Worm (Caenorhabditis elegans) whole organism, mixed stage, embryonic: Measurements from ENCODE around the gene agt-2.
A peak's percentile ranks its signal among the peaks of the same experiment; 100 is the strongest.

Experiments
- M03D4.4 ChIP-seq: sonication (generic microtip); optimal IDR thresholded peaks from 2 replicates; lab custom pipeline; 2017; ENCODE audit warnings: mild to moderate bottlenecking, missing genetic modification characterization, missing compliant biosample characterization
- bed-3 ChIP-seq: fragments of 200-800 bp; sonication (Bioruptor generic); optimal IDR thresholded peaks from 3 replicates; lab custom pipeline; 2018; ENCODE audit warnings: mild to moderate bottlenecking, missing genetic modification characterization, moderate library complexity, missing compliant biosample characterization
- blmp-1 ChIP-seq: fragments of 150-350 bp; optimal IDR thresholded peaks from 2 replicates; lab custom pipeline; 2014; ENCODE audit warnings: missing biosample characterization, missing genetic modification characterization
- ceh-39 ChIP-seq: fragments of 150-350 bp; optimal IDR thresholded peaks from 2 replicates; lab custom pipeline; 2014; ENCODE audit warnings: missing biosample characterization, missing genetic modification characterization
- ceh-43 ChIP-seq: fragments of 200-800 bp; sonication (Bioruptor generic); optimal IDR thresholded peaks from 2 replicates; lab custom pipeline; 2018; ENCODE audit warnings: mild to moderate bottlenecking, missing genetic modification characterization, moderate library complexity, missing compliant biosample characterization
- ceh-83 ChIP-seq: fragments of 200-800 bp; sonication (Bioruptor generic); optimal IDR thresholded peaks from 2 replicates; lab custom pipeline; 2018; ENCODE audit warnings: mild to moderate bottlenecking, missing genetic modification characterization, missing compliant biosample characterization
- ces-1 ChIP-seq: fragments of 150-350 bp; optimal IDR thresholded peaks from 2 replicates; lab custom pipeline; 2014; ENCODE audit warnings: missing biosample characterization, missing genetic modification reagents, missing genetic modification characterization
- cnd-1 ChIP-seq: fragments of 200-800 bp; sonication (Bioruptor generic); optimal IDR thresholded peaks from 2 replicates; lab custom pipeline; 2018; ENCODE audit warnings: mild to moderate bottlenecking, missing genetic modification characterization, missing compliant biosample characterization
- drap-1 ChIP-seq: fragments of 200-800 bp; sonication (Bioruptor generic); optimal IDR thresholded peaks from 3 replicates; lab custom pipeline; 2018; ENCODE audit warnings: mild to moderate bottlenecking, missing genetic modification characterization, missing compliant biosample characterization
- elt-3 ChIP-seq: fragments of 150-350 bp; optimal IDR thresholded peaks from 2 replicates; lab custom pipeline; 2014; ENCODE audit warnings: missing biosample characterization, missing genetic modification characterization
- flh-1 ChIP-seq: fragments of 200-800 bp; sonication (Bioruptor generic); optimal IDR thresholded peaks from 2 replicates; lab custom pipeline; 2018; ENCODE audit warnings: mild to moderate bottlenecking, missing genetic modification characterization, moderate library complexity, missing compliant biosample characterization
- ham-2 ChIP-seq: fragments of 200-800 bp; sonication (Bioruptor generic); optimal IDR thresholded peaks from 2 replicates; lab custom pipeline; 2018; ENCODE audit warnings: mild to moderate bottlenecking, missing genetic modification characterization, missing compliant biosample characterization
- hlh-1 ChIP-seq: fragments of 150-350 bp; optimal IDR thresholded peaks from 2 replicates; lab custom pipeline; 2014; ENCODE audit warnings: missing biosample characterization, missing genetic modification reagents, missing genetic modification characterization
- lin-13 ChIP-seq: fragments of 150-350 bp; optimal IDR thresholded peaks from 2 replicates; lab custom pipeline; 2014; ENCODE audit warnings: missing biosample characterization, missing genetic modification characterization
- lin-32 ChIP-seq: fragments of 200-800 bp; sonication (Bioruptor generic); optimal IDR thresholded peaks from 2 replicates; lab custom pipeline; 2018; ENCODE audit warnings: mild to moderate bottlenecking, missing genetic modification characterization, missing compliant biosample characterization
- lsy-2 ChIP-seq: fragments of 150-350 bp; optimal IDR thresholded peaks from 2 replicates; lab custom pipeline; 2014; ENCODE audit warnings: missing biosample characterization, missing genetic modification characterization
- mab-5 ChIP-seq: fragments of 150-350 bp; optimal IDR thresholded peaks from 2 replicates; lab custom pipeline; 2014; ENCODE audit warnings: missing biosample characterization, missing genetic modification characterization
- mep-1 ChIP-seq: fragments of 150-350 bp; optimal IDR thresholded peaks from 2 replicates; lab custom pipeline; 2017; ENCODE audit warnings: missing biosample characterization, missing genetic modification reagents, missing genetic modification characterization, inconsistent platforms
- mls-2 ChIP-seq: sonication (generic microtip); optimal IDR thresholded peaks from 2 replicates; lab custom pipeline; 2016; ENCODE audit warnings: mild to moderate bottlenecking, missing genetic modification characterization, moderate library complexity, missing compliant biosample characterization
- nhr-12 ChIP-seq: fragments of 150-350 bp; optimal IDR thresholded peaks from 2 replicates; lab custom pipeline; 2014; ENCODE audit warnings: missing biosample characterization, missing genetic modification characterization
- nhr-2 ChIP-seq: fragments of 150-350 bp; optimal IDR thresholded peaks from 2 replicates; lab custom pipeline; 2014; ENCODE audit warnings: missing biosample characterization, missing genetic modification characterization
- pha-4 ChIP-seq: fragments of 150-350 bp; optimal IDR thresholded peaks from 2 replicates; lab custom pipeline; 2018; ENCODE audit warnings: missing biosample characterization, missing genetic modification reagents, missing genetic modification characterization
- sem-2 ChIP-seq: fragments of 200-800 bp; sonication (Bioruptor generic); optimal IDR thresholded peaks from 2 replicates; lab custom pipeline; 2018; ENCODE audit warnings: mild to moderate bottlenecking, missing genetic modification characterization, missing compliant biosample characterization
- snpc-4 ChIP-seq: fragments of 150-350 bp; optimal IDR thresholded peaks from 2 replicates; lab custom pipeline; 2014; ENCODE audit warnings: missing biosample characterization, missing genetic modification characterization
- sptf-1 ChIP-seq: sonication (generic microtip); optimal IDR thresholded peaks from 2 replicates; lab custom pipeline; 2017; ENCODE audit warnings: mild to moderate bottlenecking, missing genetic modification characterization, moderate library complexity, missing compliant biosample characterization
- tbx-8 ChIP-seq: fragments of 200-800 bp; sonication (Bioruptor generic); optimal IDR thresholded peaks from 2 replicates; lab custom pipeline; 2018; ENCODE audit warnings: mild to moderate bottlenecking, missing genetic modification characterization, moderate library complexity, missing compliant biosample characterization
- unc-120 ChIP-seq: sonication (generic microtip); optimal IDR thresholded peaks from 2 replicates; lab custom pipeline; 2017; ENCODE audit warnings: missing genetic modification characterization, missing compliant biosample characterization; ENCODE audit not compliant: poor library complexity, severe bottlenecking
- unc-62 ChIP-seq: fragments of 150-350 bp; optimal IDR thresholded peaks from 2 replicates; lab custom pipeline; 2014; ENCODE audit warnings: missing biosample characterization, missing genetic modification reagents, missing genetic modification characterization
- zip-8 ChIP-seq: fragments of 150-350 bp; optimal IDR thresholded peaks from 2 replicates; lab custom pipeline; 2014; ENCODE audit warnings: missing biosample characterization, missing genetic modification characterization

The agt-2 gene

ce11 chrII:5378239-5378521 lies 4.6 kb upstream of the agt-2 start:
- TF ChIP-seq mab-5 (tag; lab: Kevin White, UChicago) (no peak), sem-2 (no peak), ham-2 (GFP tag; lab: Kevin White, UChicago) (no peak), zip-8 (no peak), ces-1 (GFP tag; lab: Kevin White, UChicago) (no peak), ceh-39 (tag; lab: Kevin White, UChicago) (no peak), M03D4.4 (tag; lab: Kevin White, UChicago) (no peak), bed-3 (GFP tag; lab: Kevin White, UChicago) (no peak), snpc-4 (tag; lab: Kevin White, UChicago) (no peak), lin-32 (GFP tag; lab: Kevin White, UChicago) (no peak), mep-1 (no peak)

- TF ChIP-seq tbx-8 = no peak
- no peak for TF ChIP-seq lin-13
- TF ChIP-seq hlh-1 (tag; lab: Kevin White, UChicago) = no peak
- TF ChIP-seq nhr-12 (tag; lab: Kevin White, UChicago) = no peak
- TF ChIP-seq lsy-2 (tag; lab: Kevin White, UChicago) = peak; percentile 70
- TF ChIP-seq ceh-83 = no peak
- no peak for TF ChIP-seq sem-2
- TF ChIP-seq bed-3 (GFP tag; lab: Kevin White, UChicago) = no peak
Measured at ce11 chrII:5377467-5378238, 4.0 kb upstream of the agt-2 start, which contains the start of gene prdx-2. Gene prdx-2, plus strand, starts transcription at chrII:5378195.

- no peak for TF ChIP-seq nhr-2 (tag; lab: Kevin White, UChicago)
- no peak for TF ChIP-seq mls-2 (tag; lab: Kevin White, UChicago)
- TF ChIP-seq drap-1 = no peak
- TF ChIP-seq cnd-1 (tag; lab: Kevin White, UChicago) = no peak
- no peak for TF ChIP-seq ces-1 (GFP tag; lab: Kevin White, UChicago)
- no peak for TF ChIP-seq tbx-8
- no peak for TF ChIP-seq lin-32 (GFP tag; lab: Kevin White, UChicago)
- TF ChIP-seq mab-5 (tag; lab: Kevin White, UChicago) = no peak
- no peak for TF ChIP-seq elt-3 (tag; lab: Kevin White, UChicago)
- no peak for TF ChIP-seq blmp-1 (tag; lab: Kevin White, UChicago)
- no peak for TF ChIP-seq snpc-4 (tag; lab: Kevin White, UChicago)
- no peak for TF ChIP-seq zip-8
- no peak for TF ChIP-seq unc-120 (tag; lab: Kevin White, UChicago)
- no peak for TF ChIP-seq ceh-43 (GFP tag; lab: Kevin White, UChicago)
Measured at ce11 chrII:5374967-5375366, 1.3 kb upstream of the agt-2 start, which contains the start of gene algn-2. Gene algn-2, plus strand, starts transcription at chrII:5375267.

- no peak for TF ChIP-seq bed-3 (GFP tag; lab: Kevin White, UChicago)
- no peak for TF ChIP-seq pha-4 (tag; lab: Kevin White, UChicago)
- TF ChIP-seq nhr-12 (tag; lab: Kevin White, UChicago) = no peak
- no peak for TF ChIP-seq unc-120 (tag; lab: Kevin White, UChicago)
- no peak for TF ChIP-seq unc-62 (GFP tag; lab: Kevin White, UChicago)
- no peak for TF ChIP-seq ceh-43 (GFP tag; lab: Kevin White, UChicago)
- no peak for TF ChIP-seq hlh-1 (tag; lab: Kevin White, UChicago)
- TF ChIP-seq tbx-8 = no peak
- no peak for TF ChIP-seq flh-1 (GFP tag; lab: Kevin White, UChicago)
- TF ChIP-seq sptf-1 (tag; lab: Kevin White, UChicago) = no peak
- TF ChIP-seq zip-8 = no peak
- TF ChIP-seq snpc-4 (tag; lab: Kevin White, UChicago) = no peak
- no peak for TF ChIP-seq ces-1 (GFP tag; lab: Kevin White, UChicago)
- no peak for TF ChIP-seq lin-32 (GFP tag; lab: Kevin White, UChicago)
- TF ChIP-seq elt-3 (tag; lab: Kevin White, UChicago) = no peak
Measured at ce11 chrII:5370641-5371040, 3.0 kb downstream of the agt-2 start, which contains the start of gene F09E5.12. Gene F09E5.12, minus strand, starts transcription at chrII:5370741.

- TF ChIP-seq mep-1 (no peak), ces-1 (GFP tag; lab: Kevin White, UChicago) (peak; percentile 21)
Measured at ce11 chrII:5365645-5366044, 8.0 kb downstream of the agt-2 start, which contains the start of gene F09E5.16. Gene F09E5.16, minus strand, starts transcription at chrII:5365745.
